Fruit fly (Drosophila melanogaster) Kc167 (cell line): ENCODE results near the gene CG12011.

Source experiments
- Myc ChIP-seq: fragments of >200 bp; optimal IDR thresholded peaks from 2 replicates; lab custom pipeline; 2017; ENCODE audit warnings: missing external identifiers
- Sin3A ChIP-seq: fragments of >200 bp; optimal IDR thresholded peaks from 2 replicates; lab custom pipeline; 2018; ENCODE audit warnings: missing external identifiers
- h ChIP-seq: fragments of >200 bp; optimal IDR thresholded peaks from 3 replicates; lab custom pipeline; 2018; ENCODE audit warnings: missing external identifiers
- insv ChIP-seq: fragments of >200 bp; optimal IDR thresholded peaks from 3 replicates; lab custom pipeline; 2018; ENCODE audit warnings: missing external identifiers
- psq ChIP-seq: fragments of >200 bp; optimal IDR thresholded peaks from 2 replicates; lab custom pipeline; 2017; ENCODE audit warnings: missing external identifiers

DNA sequence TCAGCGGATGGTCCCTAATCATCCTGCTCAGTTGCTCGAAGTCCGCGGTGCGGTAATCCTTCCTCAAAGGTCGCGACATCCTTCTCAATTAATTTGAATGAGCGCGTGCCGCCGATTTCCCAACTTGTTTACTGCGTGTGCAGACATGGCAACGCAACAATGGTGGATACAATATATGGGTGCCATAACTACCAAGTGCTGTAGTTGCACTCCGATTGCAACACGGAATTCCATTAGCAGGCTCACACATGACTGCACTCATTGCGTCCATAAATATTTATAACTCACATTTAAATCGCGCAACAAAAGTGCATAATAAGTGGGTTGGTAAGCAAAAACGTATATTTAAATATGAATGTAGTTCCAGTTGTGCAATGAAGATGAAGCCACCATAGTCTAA is 21.8 kb upstream of the CG12011 start, which contains the start of gene CG13930:
- TF ChIP-seq psq (lab: Kevin White, UChicago) (no peak), h (lab: Kevin White, UChicago) (no peak), Myc (no peak), insv (no peak), Sin3A (no peak)
